Fruit fly (Drosophila melanogaster) whole organism, embryonic: ENCODE data around the gene Cpr78Cb.

Experiments
- Blimp-1 ChIP-seq: fragments of 200-800 bp; sonication (Bioruptor generic); optimal IDR thresholded peaks from 3 replicates; lab custom pipeline; 2018; ENCODE audit warnings: missing biosample characterization, missing genetic modification characterization, mild to moderate bottlenecking, moderate library complexity, missing genetic modification reagents
- CG11456 ChIP-seq: fragments of 200-800 bp; sonication (Bioruptor generic); IDR thresholded peaks from 3 replicates; pipeline ENCODE4 v1.3.6; 2022; ENCODE audit warnings: missing biosample characterization, missing genetic modification characterization
- CG11723 ChIP-seq: fragments of 200-800 bp; sonication (Bioruptor generic); optimal IDR thresholded peaks from 2 replicates; lab custom pipeline; 2017; ENCODE audit warnings: missing biosample characterization, mild to moderate bottlenecking, missing genetic modification characterization
- CG18619 ChIP-seq: fragments of 200-800 bp; sonication (Bioruptor generic); optimal IDR thresholded peaks from 3 replicates; lab custom pipeline; 2017; ENCODE audit warnings: missing biosample characterization, mild to moderate bottlenecking, missing genetic modification characterization
- CG2199 ChIP-seq: fragments of 200-800 bp; sonication (Bioruptor generic); IDR thresholded peaks from 3 replicates; pipeline ENCODE4 v1.3.6; 2022; ENCODE audit warnings: missing biosample characterization, missing genetic modification characterization
- CG2712 ChIP-seq: fragments of 200-800 bp; optimal IDR thresholded peaks from 3 replicates; lab custom pipeline; 2019; ENCODE audit warnings: missing biosample characterization, mild to moderate bottlenecking, missing genetic modification characterization, moderate library complexity
- CG34376 ChIP-seq: fragments of 200-800 bp; sonication (Bioruptor generic); optimal IDR thresholded peaks from 2 replicates; lab custom pipeline; 2018; ENCODE audit warnings: missing biosample characterization, mild to moderate bottlenecking, missing genetic modification characterization
- CG6689 ChIP-seq: fragments of 200-800 bp; sonication (Bioruptor generic); IDR thresholded peaks from 2 replicates; pipeline ENCODE4 v1.3.6; 2022; ENCODE audit warnings: missing biosample characterization, missing genetic modification characterization
- CG7357 ChIP-seq: fragments of 200-800 bp; sonication (Bioruptor generic); IDR thresholded peaks from 3 replicates; pipeline ENCODE4 v1.3.6; 2022; ENCODE audit warnings: missing biosample characterization, missing genetic modification characterization
- CG8388 ChIP-seq: fragments of 200-800 bp; sonication (Bioruptor generic); optimal IDR thresholded peaks from 2 replicates; lab custom pipeline; 2019; ENCODE audit warnings: missing biosample characterization, mild to moderate bottlenecking, missing genetic modification characterization, moderate library complexity
- Deaf1 ChIP-seq: fragments of 200-800 bp; optimal IDR thresholded peaks from 3 replicates; lab custom pipeline; 2019; ENCODE audit warnings: missing biosample characterization, mild to moderate bottlenecking, missing genetic modification characterization, moderate library complexity
- Ets65A ChIP-seq: fragments of 200-800 bp; sonication (Bioruptor generic); peaks from one replicate; lab custom pipeline; 2016; ENCODE audit warnings: missing biosample characterization, missing genetic modification characterization
- GATAe ChIP-seq: fragments of 200-800 bp; sonication (Bioruptor generic); conservative IDR thresholded peaks from 2 replicates; pipeline ENCODE4 v1.3.6; 2022; ENCODE audit warnings: missing biosample characterization, missing genetic modification characterization
- Jarid2 ChIP-seq: fragments of 200-800 bp; sonication (Bioruptor generic); optimal IDR thresholded peaks from 3 replicates; lab custom pipeline; 2017; ENCODE audit warnings: mild to moderate bottlenecking, missing biosample characterization, missing genetic modification reagents, missing genetic modification characterization
- Med ChIP-seq: fragments of 200-800 bp; sonication (Bioruptor generic); peaks from one replicate; lab custom pipeline; 2016; ENCODE audit warnings: missing biosample characterization, missing genetic modification characterization, mild to moderate bottlenecking, inconsistent platforms, moderate library complexity
- Rfx ChIP-seq: fragments of 200-800 bp; sonication (Bioruptor generic); IDR thresholded peaks from 2 replicates; pipeline ENCODE4 v1.3.6; 2022; ENCODE audit warnings: missing biosample characterization, missing genetic modification characterization
- Six4 ChIP-seq: fragments of 200-800 bp; sonication (Bioruptor generic); optimal IDR thresholded peaks from 2 replicates; lab custom pipeline; 2016; ENCODE audit warnings: missing biosample characterization, missing genetic modification characterization
- Ssrp ChIP-seq: fragments of 200-800 bp; sonication (Bioruptor generic); optimal IDR thresholded peaks from 2 replicates; lab custom pipeline; 2018; ENCODE audit warnings: missing biosample characterization, mild to moderate bottlenecking, missing genetic modification characterization, moderate library complexity
- Usf ChIP-seq: fragments of 200-800 bp; sonication (Bioruptor generic); optimal IDR thresholded peaks from 2 replicates; lab custom pipeline; 2017; ENCODE audit warnings: missing genotype, missing biosample characterization, missing genetic modification characterization
- amos ChIP-seq: fragments of 200-800 bp; sonication (Bioruptor generic); IDR thresholded peaks from 2 replicates; pipeline ENCODE4 v1.3.6; 2022; ENCODE audit warnings: missing biosample characterization, missing genetic modification characterization; ENCODE audit not compliant: partially characterized antibody
- ara ChIP-seq: fragments of 200-800 bp; sonication (Bioruptor generic); IDR thresholded peaks from 2 replicates; pipeline ENCODE4 v1.3.6; 2022; ENCODE audit warnings: missing biosample characterization, missing genetic modification characterization
- chinmo ChIP-seq: fragments of 200-800 bp; sonication (Bioruptor generic); IDR thresholded peaks from 4 replicates; pipeline ENCODE4 v1.3.6; 2022; ENCODE audit warnings: missing biosample characterization, missing genetic modification characterization; ENCODE audit not compliant: partially characterized antibody
- ci ChIP-seq: fragments of 200-800 bp; sonication (Bioruptor generic); IDR thresholded peaks from 3 replicates; pipeline ENCODE4 v1.3.6; 2022; ENCODE audit warnings: missing biosample characterization, missing genetic modification characterization
- dati ChIP-seq: fragments of 200-800 bp; sonication (Bioruptor generic); IDR thresholded peaks from 2 replicates; pipeline ENCODE4 v1.3.6; 2022; ENCODE audit warnings: missing biosample characterization, missing genetic modification characterization
- dmrt99B ChIP-seq: fragments of 200-800 bp; sonication (Bioruptor generic); optimal IDR thresholded peaks from 2 replicates; lab custom pipeline; 2018; ENCODE audit warnings: missing biosample characterization, mild to moderate bottlenecking, missing genetic modification characterization, moderate library complexity
- exex ChIP-seq: fragments of 200-800 bp; sonication (Bioruptor generic); optimal IDR thresholded peaks from 4 replicates; lab custom pipeline; 2018; ENCODE audit warnings: missing biosample characterization, mild to moderate bottlenecking, missing genetic modification characterization, moderate library complexity
- fd64A ChIP-seq: fragments of 200-800 bp; sonication (Bioruptor generic); optimal IDR thresholded peaks from 3 replicates; lab custom pipeline; 2018; ENCODE audit warnings: missing biosample characterization, mild to moderate bottlenecking, missing genetic modification characterization
- grn ChIP-seq: fragments of 200-800 bp; sonication (Bioruptor generic); optimal IDR thresholded peaks from 3 replicates; lab custom pipeline; 2017; ENCODE audit warnings: missing biosample characterization, missing genetic modification characterization
- gt ChIP-seq: fragments of 200-800 bp; sonication (Bioruptor generic); IDR thresholded peaks from 2 replicates; pipeline ENCODE4 v1.3.6; 2022; ENCODE audit warnings: missing biosample characterization, missing genetic modification characterization
- hb ChIP-seq: fragments of 200-800 bp; sonication (Bioruptor generic); IDR thresholded peaks from 3 replicates; pipeline ENCODE4 v1.3.6; 2022; ENCODE audit warnings: missing biosample characterization, missing genetic modification characterization; ENCODE audit not compliant: partially characterized antibody
- hkb ChIP-seq, 2 experiments: fragments of 200-800 bp in 1 of 2; fragments of >200 bp in 1 of 2; sonication (Bioruptor generic) in 1 of 2; IDR thresholded peaks in 1 of 2; optimal IDR thresholded peaks in 1 of 2; 2 replicates each; pipeline versions ENCODE4 v1.3.6 to Lab custom; 2017 to 2022; ENCODE audit warnings: missing biosample characterization in 1 of 2, missing genetic modification characterization in 1 of 2
- mirr ChIP-seq: fragments of 200-800 bp; sonication (Bioruptor generic); optimal IDR thresholded peaks from 3 replicates; lab custom pipeline; 2018; ENCODE audit warnings: missing biosample characterization, mild to moderate bottlenecking, missing genetic modification characterization
- nerfin-1 ChIP-seq: fragments of 200-800 bp; sonication (Bioruptor generic); optimal IDR thresholded peaks from 3 replicates; lab custom pipeline; 2019; ENCODE audit warnings: missing biosample characterization, mild to moderate bottlenecking, missing genetic modification characterization, moderate library complexity
- onecut ChIP-seq: fragments of 200-800 bp; sonication (Bioruptor generic); IDR thresholded peaks from 2 replicates; pipeline ENCODE4 v1.3.6; 2022; ENCODE audit warnings: missing biosample characterization, missing genetic modification characterization
- pfk ChIP-seq: fragments of 200-800 bp; sonication (Bioruptor generic); optimal IDR thresholded peaks from 2 replicates; lab custom pipeline; 2018; ENCODE audit warnings: missing biosample characterization, mild to moderate bottlenecking, missing genetic modification characterization, moderate library complexity
- slbo ChIP-seq: fragments of 200-800 bp; sonication (Bioruptor generic); IDR thresholded peaks from 2 replicates; pipeline ENCODE4 v1.3.6; 2022; ENCODE audit warnings: missing biosample characterization, missing genetic modification characterization
- tap ChIP-seq: fragments of 200-800 bp; optimal IDR thresholded peaks from 3 replicates; lab custom pipeline; 2019; ENCODE audit warnings: missing biosample characterization, mild to moderate bottlenecking, missing genetic modification characterization, moderate library complexity
- unpg ChIP-seq: fragments of 200-800 bp; sonication (Bioruptor generic); optimal IDR thresholded peaks from 3 replicates; lab custom pipeline; 2018; ENCODE audit warnings: missing biosample characterization, mild to moderate bottlenecking, missing genetic modification characterization, moderate library complexity
- wor ChIP-seq: fragments of 200-800 bp; sonication (Bioruptor generic); IDR thresholded peaks from 2 replicates; pipeline ENCODE4 v1.3.6; 2022; ENCODE audit warnings: missing biosample characterization, missing genetic modification characterization

The Cpr78Cb gene

DNA sequence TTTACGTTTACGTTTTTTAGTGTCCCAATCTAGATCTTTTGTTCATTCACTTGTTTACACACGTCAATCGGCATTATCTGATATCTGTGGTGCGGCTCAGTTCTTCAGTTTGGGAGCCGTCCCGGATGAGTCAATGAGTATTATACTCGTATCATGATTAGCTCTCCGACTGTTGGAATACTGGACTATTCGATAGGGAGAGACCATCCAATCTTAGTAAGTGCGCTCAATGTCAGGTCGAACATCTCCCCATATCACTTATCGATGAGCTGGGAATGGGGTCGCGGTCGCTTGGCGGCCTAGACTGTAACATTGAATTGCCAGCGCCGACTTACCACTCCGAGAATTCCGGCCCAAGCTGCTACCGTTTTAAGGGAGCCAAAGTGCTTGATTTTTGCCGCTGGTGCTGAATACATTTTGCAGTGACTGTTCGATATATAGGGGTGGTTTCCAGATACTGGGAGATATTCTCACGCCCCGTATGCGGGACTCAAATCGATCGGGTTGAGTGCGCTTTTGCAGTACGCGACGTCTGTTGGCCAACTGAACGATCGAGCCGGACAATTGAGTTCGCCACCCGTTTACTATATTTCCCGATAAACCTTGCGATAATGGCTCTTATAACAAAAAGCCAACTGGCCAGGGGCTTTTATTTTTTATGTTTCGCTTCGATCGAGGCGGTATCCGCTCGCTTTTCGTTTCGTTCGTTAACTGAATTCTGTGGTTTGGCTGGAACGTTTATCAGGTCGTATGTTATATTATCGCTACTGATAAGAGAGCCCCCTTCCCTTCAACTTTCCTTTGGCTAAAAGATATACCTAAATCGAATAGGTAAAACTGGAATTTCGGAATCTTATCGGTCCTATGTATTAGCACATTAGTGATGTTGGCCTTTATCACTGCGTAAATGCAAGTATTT, 9.3 kb upstream of the Cpr78Cb start:
- 0 out of 2 replicates have a peak, but pooled peaks have one; percentile 2 for TF ChIP-seq dati
- TF ChIP-seq wor (GFP tag; lab: Robert Waterston, UW): no peak
- TF ChIP-seq onecut (GFP tag; lab: Robert Waterston, UW): peak; percentile 12; the same call in 1 of the 2 replicates
- peak; percentile 96 for TF ChIP-seq mirr (GFP tag; lab: Kevin White, UChicago)
- 0 out of 2 replicates have a peak, but pooled peaks have one; percentile 26 for TF ChIP-seq slbo (GFP tag; lab: Robert Waterston, UW)
- TF ChIP-seq Usf: no peak
- TF ChIP-seq tap: no peak
- TF ChIP-seq dmrt99B (tag; lab: Kevin White, UChicago): no peak
- TF ChIP-seq Ssrp (tag; lab: Kevin White, UChicago): no peak
- TF ChIP-seq gt (GFP tag; lab: Robert Waterston, UW): no peak
- no peak for TF ChIP-seq fd64A (GFP tag; lab: Kevin White, UChicago)
- peak; percentile 68 for TF ChIP-seq Ets65A (GFP tag; lab: Kevin White, UChicago)
- TF ChIP-seq ara (GFP tag; lab: Robert Waterston, UW): 0 out of 2 replicates have a peak, but pooled peaks have one; percentile 31
- TF ChIP-seq amos: peak; percentile 20; the same call in 1 of the 2 replicates
- TF ChIP-seq CG6689 (GFP tag; lab: Robert Waterston, UW): no peak
- TF ChIP-seq CG11723 (GFP tag; lab: Kevin White, UChicago): no peak
- no peak for TF ChIP-seq Blimp-1 (GFP tag; lab: Kevin White, UChicago)
- TF ChIP-seq hkb (optimal IDR thresholded peaks at IDR 0.05; lab: Kevin White, UChicago): no peak
- 0 out of 2 replicates have a peak, but pooled peaks have one; percentile 7 for TF ChIP-seq hkb (GFP tag; IDR thresholded peaks at IDR 0.05; lab: Robert Waterston, UW)
- peak; percentile 56 for TF ChIP-seq Med (GFP tag; lab: Kevin White, UChicago)
- no peak for TF ChIP-seq CG2712
- 0 out of 4 replicates have a peak, but pooled peaks have one; percentile 19 for TF ChIP-seq chinmo (GFP tag; lab: Robert Waterston, UW)
- TF ChIP-seq exex (tag; lab: Kevin White, UChicago): peak; percentile 97
- 0 out of 3 replicates have a peak, but pooled peaks have one; percentile 10 for TF ChIP-seq CG2199 (GFP tag; lab: Robert Waterston, UW)
- no peak for TF ChIP-seq hb (GFP tag; lab: Robert Waterston, UW)
- TF ChIP-seq nerfin-1: no peak
- peak; percentile 97 for TF ChIP-seq CG34376 (GFP tag; lab: Kevin White, UChicago)
- peak; percentile 34 for TF ChIP-seq Jarid2 (GFP tag; lab: Kevin White, UChicago)
- 0 out of 3 replicates have a peak, but pooled peaks have one; percentile 17 for TF ChIP-seq CG11456 (GFP tag; lab: Robert Waterston, UW)
- 0 out of 3 replicates have a peak, but pooled peaks have one; percentile 16 for TF ChIP-seq ci (GFP tag; lab: Robert Waterston, UW)
- peak; percentile 73 for TF ChIP-seq Deaf1 (tag; lab: Kevin White, UChicago)
- 0 out of 2 replicates have a peak, but pooled peaks have one; percentile 34 for TF ChIP-seq Rfx (GFP tag; lab: Robert Waterston, UW)
- no peak for TF ChIP-seq CG18619 (GFP tag; lab: Kevin White, UChicago)
- no peak for TF ChIP-seq unpg (GFP tag; lab: Kevin White, UChicago)
- peak; percentile 75 for TF ChIP-seq grn (GFP tag; lab: Kevin White, UChicago)
- peak; percentile 85 for TF ChIP-seq GATAe
- TF ChIP-seq CG7357 (GFP tag; lab: Robert Waterston, UW): no peak
- peak; percentile 98 for TF ChIP-seq CG8388 (GFP tag; lab: Kevin White, UChicago)
- TF ChIP-seq pfk (GFP tag; lab: Kevin White, UChicago): peak; percentile 6
- no peak for TF ChIP-seq Six4
